Fruit fly (Drosophila melanogaster) whole organism, adult: ENCODE measurements around the gene CG7945.

Experiments used
- Hr96 ChIP-seq: fragments of 200-800 bp; sonication (Bioruptor generic); optimal IDR thresholded peaks from 2 replicates; lab custom pipeline; 2016; ENCODE audit warnings: missing biosample characterization, missing genetic modification characterization
- bab1 ChIP-seq: fragments of 200-800 bp; sonication (Bioruptor generic); optimal IDR thresholded peaks from 3 replicates; lab custom pipeline; 2019; ENCODE audit warnings: missing biosample characterization, mild to moderate bottlenecking, missing genetic modification characterization, moderate library complexity
- kay ChIP-seq: fragments of 200-800 bp; sonication (Bioruptor generic); peaks from one replicate; lab custom pipeline; 2016; ENCODE audit warnings: missing biosample characterization, missing genetic modification characterization, borderline replicate concordance
- tj ChIP-seq: fragments of 200-800 bp; sonication (Bioruptor generic); optimal IDR thresholded peaks from 3 replicates; lab custom pipeline; 2017; ENCODE audit warnings: missing biosample characterization, mild to moderate bottlenecking, missing genetic modification characterization, moderate library complexity

DNA sequence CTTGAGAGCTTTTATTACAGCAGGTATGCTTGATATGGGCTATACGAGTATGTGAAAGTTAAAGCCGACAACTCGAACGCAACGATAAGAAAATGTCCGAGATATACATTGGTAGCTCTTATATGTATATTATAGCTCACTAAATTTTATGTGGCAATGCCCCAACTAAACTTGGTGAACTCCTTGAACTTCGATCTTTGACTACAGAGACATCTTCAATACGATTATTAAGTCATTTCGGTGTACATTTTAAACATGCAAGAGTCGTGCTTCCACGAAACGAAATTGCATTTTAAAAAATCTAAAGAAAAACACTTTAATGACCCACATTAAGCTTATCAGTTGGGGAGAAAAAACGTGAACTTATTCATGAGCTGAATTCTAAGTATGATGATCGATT is 12.6 kb upstream of the CG7945 start:
- peak; percentile 38 for TF ChIP-seq kay
- TF ChIP-seq tj: no peak
- no peak for TF ChIP-seq Hr96
- TF ChIP-seq bab1 (GFP tag; lab: Kevin White, UChicago): no peak
